Worm (Caenorhabditis elegans) whole organism, mixed stage, embryonic: ENCODE measurements around the gene T11B7.1.

ENCODE experiments used
- M03D4.4 ChIP-seq: sonication (generic microtip); optimal IDR thresholded peaks from 2 replicates; lab custom pipeline; 2017; ENCODE audit warnings: mild to moderate bottlenecking, missing genetic modification characterization, missing compliant biosample characterization
- bed-3 ChIP-seq: fragments of 200-800 bp; sonication (Bioruptor generic); optimal IDR thresholded peaks from 3 replicates; lab custom pipeline; 2018; ENCODE audit warnings: mild to moderate bottlenecking, missing genetic modification characterization, moderate library complexity, missing compliant biosample characterization
- blmp-1 ChIP-seq: fragments of 150-350 bp; optimal IDR thresholded peaks from 2 replicates; lab custom pipeline; 2014; ENCODE audit warnings: missing biosample characterization, missing genetic modification characterization
- ceh-39 ChIP-seq: fragments of 150-350 bp; optimal IDR thresholded peaks from 2 replicates; lab custom pipeline; 2014; ENCODE audit warnings: missing biosample characterization, missing genetic modification characterization
- ceh-43 ChIP-seq: fragments of 200-800 bp; sonication (Bioruptor generic); optimal IDR thresholded peaks from 2 replicates; lab custom pipeline; 2018; ENCODE audit warnings: mild to moderate bottlenecking, missing genetic modification characterization, moderate library complexity, missing compliant biosample characterization
- ceh-83 ChIP-seq: fragments of 200-800 bp; sonication (Bioruptor generic); optimal IDR thresholded peaks from 2 replicates; lab custom pipeline; 2018; ENCODE audit warnings: mild to moderate bottlenecking, missing genetic modification characterization, missing compliant biosample characterization
- ces-1 ChIP-seq: fragments of 150-350 bp; optimal IDR thresholded peaks from 2 replicates; lab custom pipeline; 2014; ENCODE audit warnings: missing biosample characterization, missing genetic modification reagents, missing genetic modification characterization
- cnd-1 ChIP-seq: fragments of 200-800 bp; sonication (Bioruptor generic); optimal IDR thresholded peaks from 2 replicates; lab custom pipeline; 2018; ENCODE audit warnings: mild to moderate bottlenecking, missing genetic modification characterization, missing compliant biosample characterization
- drap-1 ChIP-seq: fragments of 200-800 bp; sonication (Bioruptor generic); optimal IDR thresholded peaks from 3 replicates; lab custom pipeline; 2018; ENCODE audit warnings: mild to moderate bottlenecking, missing genetic modification characterization, missing compliant biosample characterization
- elt-1 ChIP-seq: sonication (generic microtip); optimal IDR thresholded peaks from 2 replicates; lab custom pipeline; 2017; ENCODE audit warnings: missing genetic modification characterization, mild to moderate bottlenecking, missing compliant biosample characterization, antibody characterized with exemption, moderate library complexity, borderline replicate concordance; ENCODE audit not compliant: insufficient read depth
- elt-3 ChIP-seq: fragments of 150-350 bp; optimal IDR thresholded peaks from 2 replicates; lab custom pipeline; 2014; ENCODE audit warnings: missing biosample characterization, missing genetic modification characterization
- flh-1 ChIP-seq: fragments of 200-800 bp; sonication (Bioruptor generic); optimal IDR thresholded peaks from 2 replicates; lab custom pipeline; 2018; ENCODE audit warnings: mild to moderate bottlenecking, missing genetic modification characterization, moderate library complexity, missing compliant biosample characterization
- ham-2 ChIP-seq: fragments of 200-800 bp; sonication (Bioruptor generic); optimal IDR thresholded peaks from 2 replicates; lab custom pipeline; 2018; ENCODE audit warnings: mild to moderate bottlenecking, missing genetic modification characterization, missing compliant biosample characterization
- hlh-1 ChIP-seq: fragments of 150-350 bp; optimal IDR thresholded peaks from 2 replicates; lab custom pipeline; 2014; ENCODE audit warnings: missing biosample characterization, missing genetic modification reagents, missing genetic modification characterization
- lin-13 ChIP-seq: fragments of 150-350 bp; optimal IDR thresholded peaks from 2 replicates; lab custom pipeline; 2014; ENCODE audit warnings: missing biosample characterization, missing genetic modification characterization
- lin-32 ChIP-seq: fragments of 200-800 bp; sonication (Bioruptor generic); optimal IDR thresholded peaks from 2 replicates; lab custom pipeline; 2018; ENCODE audit warnings: mild to moderate bottlenecking, missing genetic modification characterization, missing compliant biosample characterization
- mab-5 ChIP-seq: fragments of 150-350 bp; optimal IDR thresholded peaks from 2 replicates; lab custom pipeline; 2014; ENCODE audit warnings: missing biosample characterization, missing genetic modification characterization
- mls-2 ChIP-seq: sonication (generic microtip); optimal IDR thresholded peaks from 2 replicates; lab custom pipeline; 2016; ENCODE audit warnings: mild to moderate bottlenecking, missing genetic modification characterization, moderate library complexity, missing compliant biosample characterization
- nhr-12 ChIP-seq: fragments of 150-350 bp; optimal IDR thresholded peaks from 2 replicates; lab custom pipeline; 2014; ENCODE audit warnings: missing biosample characterization, missing genetic modification characterization
- nhr-2 ChIP-seq: fragments of 150-350 bp; optimal IDR thresholded peaks from 2 replicates; lab custom pipeline; 2014; ENCODE audit warnings: missing biosample characterization, missing genetic modification characterization
- nhr-237 ChIP-seq: fragments of 150-350 bp; optimal IDR thresholded peaks from 2 replicates; lab custom pipeline; 2014; ENCODE audit warnings: missing biosample characterization, missing genetic modification characterization
- nhr-28 ChIP-seq: fragments of 150-350 bp; optimal IDR thresholded peaks from 2 replicates; lab custom pipeline; 2014; ENCODE audit warnings: missing biosample characterization, missing genetic modification characterization
- nhr-76 ChIP-seq: sonication (generic microtip); optimal IDR thresholded peaks from 2 replicates; lab custom pipeline; 2017; ENCODE audit warnings: missing biosample characterization, missing genetic modification characterization
- pha-4 ChIP-seq: fragments of 150-350 bp; optimal IDR thresholded peaks from 2 replicates; lab custom pipeline; 2018; ENCODE audit warnings: missing biosample characterization, missing genetic modification reagents, missing genetic modification characterization
- sem-2 ChIP-seq: fragments of 200-800 bp; sonication (Bioruptor generic); optimal IDR thresholded peaks from 2 replicates; lab custom pipeline; 2018; ENCODE audit warnings: mild to moderate bottlenecking, missing genetic modification characterization, missing compliant biosample characterization
- snpc-4 ChIP-seq: fragments of 150-350 bp; optimal IDR thresholded peaks from 2 replicates; lab custom pipeline; 2014; ENCODE audit warnings: missing biosample characterization, missing genetic modification characterization
- sptf-1 ChIP-seq: sonication (generic microtip); optimal IDR thresholded peaks from 2 replicates; lab custom pipeline; 2017; ENCODE audit warnings: mild to moderate bottlenecking, missing genetic modification characterization, moderate library complexity, missing compliant biosample characterization
- tbx-8 ChIP-seq: fragments of 200-800 bp; sonication (Bioruptor generic); optimal IDR thresholded peaks from 2 replicates; lab custom pipeline; 2018; ENCODE audit warnings: mild to moderate bottlenecking, missing genetic modification characterization, moderate library complexity, missing compliant biosample characterization
- unc-120 ChIP-seq: sonication (generic microtip); optimal IDR thresholded peaks from 2 replicates; lab custom pipeline; 2017; ENCODE audit warnings: missing genetic modification characterization, missing compliant biosample characterization; ENCODE audit not compliant: poor library complexity, severe bottlenecking
- unc-39 ChIP-seq: fragments of 150-350 bp; optimal IDR thresholded peaks from 2 replicates; lab custom pipeline; 2014; ENCODE audit warnings: missing biosample characterization, missing genetic modification characterization
- zip-8 ChIP-seq: fragments of 150-350 bp; optimal IDR thresholded peaks from 2 replicates; lab custom pipeline; 2014; ENCODE audit warnings: missing biosample characterization, missing genetic modification characterization
- ztf-11 ChIP-seq: fragments of 150-350 bp; optimal IDR thresholded peaks from 2 replicates; lab custom pipeline; 2014; ENCODE audit warnings: missing biosample characterization, missing genetic modification characterization

The T11B7.1 gene

ce11 chrIV:8840161-8840765 is at the start of gene T11B7.1, which contains the start of gene T28C6.11:
TSS of gene T11B7.1 (plus strand) at chrIV:8840715.
TSS of gene T28C6.11 (minus strand) at chrIV:8840261.
- TF ChIP-seq ceh-83 (GFP tag; lab: Kevin White, UChicago) (no peak), ceh-43 (GFP tag; lab: Kevin White, UChicago) (no peak), elt-3 (tag; lab: Kevin White, UChicago) (no peak), tbx-8 (GFP tag; lab: Kevin White, UChicago) (no peak), sem-2 (GFP tag; lab: Kevin White, UChicago) (no peak), cnd-1 (tag; lab: Kevin White, UChicago) (no peak), sptf-1 (tag; lab: Kevin White, UChicago) (no peak), nhr-12 (tag; lab: Kevin White, UChicago) (no peak), unc-39 (no peak), nhr-2 (no peak), unc-120 (tag; lab: Kevin White, UChicago) (no peak), M03D4.4 (no peak), zip-8 (tag; lab: Kevin White, UChicago) (no peak), bed-3 (no peak), mls-2 (tag; lab: Kevin White, UChicago) (no peak), flh-1 (GFP tag; lab: Kevin White, UChicago) (no peak)

DNA sequence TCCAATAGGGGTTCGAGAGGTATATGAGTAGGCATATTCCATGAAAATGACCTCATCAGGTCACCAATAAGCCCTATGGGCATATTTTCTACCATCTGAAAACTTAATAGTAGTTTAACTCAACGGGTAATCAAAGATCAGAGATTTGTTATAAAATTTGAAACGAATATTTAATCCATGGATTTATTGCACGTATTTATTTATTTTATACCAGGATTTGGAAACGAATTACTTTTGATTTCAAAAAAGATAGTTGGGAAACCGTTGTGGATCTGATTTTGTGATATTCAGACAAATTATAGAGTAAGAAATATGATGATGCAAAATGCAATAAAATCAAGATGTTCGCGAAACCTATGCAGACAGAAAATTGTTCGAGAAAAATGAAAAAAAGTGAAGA is 47.7 kb upstream of the T11B7.1 start, which contains the start of gene C33D9.3:
Gene C33D9.3 (minus strand): TSS at position 101 of the 400 bp plus-strand sequence.
- no peak for TF ChIP-seq ceh-43 (GFP tag; lab: Kevin White, UChicago)
- TF ChIP-seq flh-1 (GFP tag; lab: Kevin White, UChicago), result no peak
- TF ChIP-seq ces-1, result no peak
- TF ChIP-seq tbx-8 (GFP tag; lab: Kevin White, UChicago), result no peak
- no peak for TF ChIP-seq blmp-1 (tag; lab: Kevin White, UChicago)
- no peak for TF ChIP-seq lin-32 (GFP tag; lab: Kevin White, UChicago)
- TF ChIP-seq pha-4 (tag; lab: Kevin White, UChicago), result no peak
- TF ChIP-seq nhr-76 (tag; lab: Kevin White, UChicago), result no peak
- TF ChIP-seq bed-3, result no peak
- TF ChIP-seq zip-8 (tag; lab: Kevin White, UChicago), result no peak
- TF ChIP-seq nhr-237, result no peak
- no peak for TF ChIP-seq snpc-4 (tag; lab: Kevin White, UChicago)
- no peak for TF ChIP-seq ceh-39 (tag; lab: Kevin White, UChicago)
- no peak for TF ChIP-seq mab-5 (tag; lab: Kevin White, UChicago)
- TF ChIP-seq nhr-2, result no peak
- no peak for TF ChIP-seq ztf-11 (tag; lab: Kevin White, UChicago)
- TF ChIP-seq elt-1 (tag; lab: Kevin White, UChicago), result no peak

ce11 chrIV:8793223-8793622 is 47.3 kb upstream of the T11B7.1 start:
- no peak for TF ChIP-seq unc-120 (tag; lab: Kevin White, UChicago)
- TF ChIP-seq nhr-28 (tag; lab: Kevin White, UChicago), result no peak
- TF ChIP-seq ceh-83 (GFP tag; lab: Kevin White, UChicago), result no peak
- no peak for TF ChIP-seq drap-1 (GFP tag; lab: Kevin White, UChicago)
- no peak for TF ChIP-seq ceh-43 (GFP tag; lab: Kevin White, UChicago)
- TF ChIP-seq unc-39, result no peak
- no peak for TF ChIP-seq tbx-8 (GFP tag; lab: Kevin White, UChicago)
- TF ChIP-seq mls-2 (tag; lab: Kevin White, UChicago), result no peak
- no peak for TF ChIP-seq ces-1
- TF ChIP-seq sptf-1 (tag; lab: Kevin White, UChicago), result no peak
- no peak for TF ChIP-seq flh-1 (GFP tag; lab: Kevin White, UChicago)
- TF ChIP-seq mab-5 (tag; lab: Kevin White, UChicago), result no peak
- no peak for TF ChIP-seq zip-8 (tag; lab: Kevin White, UChicago)
- no peak for TF ChIP-seq ham-2 (GFP tag; lab: Kevin White, UChicago)
- no peak for TF ChIP-seq lin-13 (tag; lab: Kevin White, UChicago)
- no peak for TF ChIP-seq lin-32 (GFP tag; lab: Kevin White, UChicago)
- TF ChIP-seq pha-4 (tag; lab: Kevin White, UChicago), result no peak
- no peak for TF ChIP-seq hlh-1
- TF ChIP-seq sem-2 (GFP tag; lab: Kevin White, UChicago), result no peak
- no peak for TF ChIP-seq bed-3
- TF ChIP-seq, all 35 proteins: peak for 0
